Fruit fly (Drosophila melanogaster) Kc167 (cell line): ENCODE data around the gene rut.

ENCODE experiments used
- Myc ChIP-seq: fragments of >200 bp; optimal IDR thresholded peaks from 2 replicates; lab custom pipeline; 2017; ENCODE audit warnings: missing external identifiers
- Sin3A ChIP-seq: fragments of >200 bp; optimal IDR thresholded peaks from 2 replicates; lab custom pipeline; 2018; ENCODE audit warnings: missing external identifiers
- h ChIP-seq: fragments of >200 bp; optimal IDR thresholded peaks from 3 replicates; lab custom pipeline; 2018; ENCODE audit warnings: missing external identifiers
- insv ChIP-seq: fragments of >200 bp; optimal IDR thresholded peaks from 3 replicates; lab custom pipeline; 2018; ENCODE audit warnings: missing external identifiers
- psq ChIP-seq: fragments of >200 bp; optimal IDR thresholded peaks from 2 replicates; lab custom pipeline; 2017; ENCODE audit warnings: missing external identifiers
- ttk ChIP-seq: sonication (Bioruptor generic); optimal IDR thresholded peaks from 2 replicates; lab custom pipeline; 2017; ENCODE audit warnings: missing external identifiers

rut gene

dm6 chrX:14841893-14842505 lies 16.1 kb upstream of the rut start:
- TF ChIP-seq psq (lab: Kevin White, UChicago) (no peak), Myc (lab: Kevin White, UChicago) (no peak), Sin3A (lab: Kevin White, UChicago) (no peak), h (lab: Kevin White, UChicago) (no peak), insv (lab: Kevin White, UChicago) (no peak), ttk (lab: Kevin White, UChicago) (no peak)

- TF ChIP-seq h (lab: Kevin White, UChicago), result no peak
- TF ChIP-seq Myc (lab: Kevin White, UChicago), result no peak
- TF ChIP-seq psq (lab: Kevin White, UChicago), result no peak
- TF ChIP-seq ttk (lab: Kevin White, UChicago), result no peak
- no peak for TF ChIP-seq Sin3A (lab: Kevin White, UChicago)
- TF ChIP-seq insv (lab: Kevin White, UChicago), result no peak
Observed at dm6 chrX:14840417-14840872, 14.6 kb upstream of the rut start.

- no peak for TF ChIP-seq ttk (lab: Kevin White, UChicago)
- TF ChIP-seq insv (lab: Kevin White, UChicago), result no peak
- no peak for TF ChIP-seq psq (lab: Kevin White, UChicago)
- TF ChIP-seq h (lab: Kevin White, UChicago), result no peak
- TF ChIP-seq Sin3A (lab: Kevin White, UChicago), result no peak
- TF ChIP-seq Myc (lab: Kevin White, UChicago), result no peak
Observed at dm6 chrX:14839739-14840347, 14.0 kb upstream of the rut start.

dm6 chrX:14839047-14839446 lies 13.2 kb upstream of the rut start, which contains the start of the genes CG32590 and Flo2:
CG32590 (minus strand) TSS chrX:14839106.
Flo2 (plus strand) TSS chrX:14839376.
- TF ChIP-seq h (lab: Kevin White, UChicago) (no peak), ttk (lab: Kevin White, UChicago) (no peak), insv (lab: Kevin White, UChicago) (no peak), psq (lab: Kevin White, UChicago) (no peak), Sin3A (lab: Kevin White, UChicago) (no peak), Myc (lab: Kevin White, UChicago) (no peak)

dm6 chrX:14837983-14838382 lies 12.1 kb upstream of the rut start, which contains the start of gene Grx5:
Grx5 (minus strand) TSS chrX:14838198.
- TF ChIP-seq Myc (lab: Kevin White, UChicago), result no peak
- no peak for TF ChIP-seq h (lab: Kevin White, UChicago)
- no peak for TF ChIP-seq ttk (lab: Kevin White, UChicago)
- TF ChIP-seq Sin3A (lab: Kevin White, UChicago), result no peak
- no peak for TF ChIP-seq insv (lab: Kevin White, UChicago)
- no peak for TF ChIP-seq psq (lab: Kevin White, UChicago)

dm6 chrX:14836425-14836824 lies 10.6 kb upstream of the rut start, which contains the start of gene CG14410:
CG14410 (plus strand) TSS chrX:14836725.
- TF ChIP-seq ttk (lab: Kevin White, UChicago) (no peak), Myc (lab: Kevin White, UChicago) (no peak), psq (lab: Kevin White, UChicago) (no peak), insv (lab: Kevin White, UChicago) (no peak)

- TF ChIP-seq insv (lab: Kevin White, UChicago) (no peak), psq (lab: Kevin White, UChicago) (no peak), Sin3A (lab: Kevin White, UChicago) (no peak), ttk (lab: Kevin White, UChicago) (no peak), h (lab: Kevin White, UChicago) (no peak), Myc (lab: Kevin White, UChicago) (no peak)
Observed at dm6 chrX:14832562-14833303, 6.9 kb upstream of the rut start, which contains the start of gene CG14411. CG14411 (plus strand) TSS chrX:14832647.

- TF ChIP-seq ttk (lab: Kevin White, UChicago) (no peak), Sin3A (lab: Kevin White, UChicago) (no peak)
Observed at dm6 chrX:14831713-14832561, 6.1 kb upstream of the rut start, which contains the start of gene CG14408. CG14408 (minus strand) TSS chrX:14832033.

dm6 chrX:14827643-14828042 lies 1.8 kb upstream of the rut start:
- TF ChIP-seq h (lab: Kevin White, UChicago) (no peak), Myc (lab: Kevin White, UChicago) (no peak), psq (lab: Kevin White, UChicago) (no peak), insv (lab: Kevin White, UChicago) (no peak), Sin3A (lab: Kevin White, UChicago) (no peak), ttk (lab: Kevin White, UChicago) (no peak)

dm6 chrX:14825470-14825787 lies 444 bp downstream of the rut start:
- TF ChIP-seq ttk (lab: Kevin White, UChicago) (no peak), psq (lab: Kevin White, UChicago) (no peak)
